Worm (Caenorhabditis elegans): ENCODE data around the gene luc-7L3.

DNA sequence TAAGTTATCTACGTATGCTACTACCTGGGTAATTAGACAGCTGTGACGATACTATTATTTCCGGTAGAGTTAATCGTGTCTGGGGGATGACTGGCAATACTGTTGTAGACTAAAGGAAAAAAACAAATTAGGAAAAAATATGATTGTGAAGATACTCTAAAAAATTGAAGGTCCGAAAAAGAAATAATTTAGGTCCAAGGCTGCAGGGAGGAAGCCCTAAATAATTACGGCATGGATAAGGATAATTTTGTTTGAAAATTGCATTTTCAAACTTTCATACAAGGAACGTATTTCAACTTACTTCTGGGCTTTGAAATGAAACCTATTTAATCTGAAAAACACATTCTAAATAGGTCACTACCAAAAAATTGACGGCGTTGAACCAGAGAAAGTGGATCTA, 31.1 kb upstream of the luc-7L3 start, which contains the start of gene srd-3:
- TF ChIP-seq ama-1 (optimal IDR thresholded peaks at IDR 0.05) (no peak), hlh-15 (tag; optimal IDR thresholded peaks at IDR 0.05) (no peak), F13H6.1 (tag; optimal IDR thresholded peaks at IDR 0.05) (no peak), pha-4 (tag; optimal IDR thresholded peaks at IDR 0.05) (no peak), unc-55 (GFP tag; optimal IDR thresholded peaks at IDR 0.05) (no peak), ttx-3 (tag; optimal IDR thresholded peaks at IDR 0.05) (no peak)

Data from whole organism, late embryonic.